Worm (Caenorhabditis elegans): Measurements from ENCODE around the gene C25E10.11.

DNA sequence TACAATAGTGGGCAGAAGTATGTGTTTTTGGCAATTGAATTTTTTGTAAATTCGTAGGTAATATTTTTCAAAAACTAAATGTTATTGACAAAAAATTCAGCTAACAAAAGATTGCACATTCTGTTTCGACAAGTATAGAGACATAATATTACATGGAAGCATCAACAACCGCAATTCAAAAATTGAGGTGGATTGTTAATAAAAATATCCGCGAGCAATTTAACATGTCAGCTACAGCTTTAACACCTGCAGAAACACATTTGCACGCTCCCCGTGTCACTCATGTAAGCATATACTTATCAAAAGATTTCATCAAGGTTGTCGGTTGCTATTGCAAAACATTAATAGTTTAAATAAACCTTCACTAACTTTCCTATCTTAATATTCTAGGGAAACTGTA is 22.8 kb downstream of the C25E10.11 start, which contains the start of gene srsx-34:
- TF ChIP-seq flt-1 (GFP tag; IDR thresholded peaks at IDR 0.05): no peak
- no peak for TF ChIP-seq T22C8.4 (GFP tag; IDR thresholded peaks at IDR 0.05)
- no peak for TF ChIP-seq cog-1 (tag; optimal IDR thresholded peaks at IDR 0.05)
- TF ChIP-seq ztf-23 (GFP tag; IDR thresholded peaks at IDR 0.05): no peak
- TF ChIP-seq ref-1 (GFP tag; conservative IDR thresholded peaks at IDR 0.05): no peak
- TF ChIP-seq ztf-29 (GFP tag; IDR thresholded peaks at IDR 0.05): no peak
- no peak for TF ChIP-seq klf-2 (GFP tag; conservative IDR thresholded peaks at IDR 0.05)

Data from whole organism, midembryonic.